Worm (Caenorhabditis elegans): Measurements from ENCODE around the gene ttr-48.

ttr-48 gene

ce11 chrX:3842398-3842896, at the start of gene ttr-48:
ttr-48 (minus strand) TSS chrX:3842448.
- TF ChIP-seq nhr-80 (tag; optimal IDR thresholded peaks at IDR 0.05) (peak; percentile 76), ets-4 (GFP tag; optimal IDR thresholded peaks at IDR 0.05) (no peak), cebp-1 (GFP tag; IDR thresholded peaks at IDR 0.05) (no peak), cebp-1 (tag; optimal IDR thresholded peaks at IDR 0.05) (peak; percentile 2), nhr-179 (tag; optimal IDR thresholded peaks at IDR 0.05) (no peak)

- TF ChIP-seq egrh-3 (GFP tag; IDR thresholded peaks at IDR 0.05) = peak; percentile 50; the same call in 1 of the 2 replicates
- no peak for TF ChIP-seq Y53F4B.3 (GFP tag; IDR thresholded peaks at IDR 0.05)
- no peak for TF ChIP-seq rpc-1 (optimal IDR thresholded peaks at IDR 0.05)
- TF ChIP-seq rpc-1 (tag; optimal IDR thresholded peaks at IDR 0.05) = no peak
- 0 out of 2 replicates have a peak, but pooled peaks have one; percentile 35 for TF ChIP-seq lir-1 (GFP tag; conservative IDR thresholded peaks at IDR 0.05)
- TF ChIP-seq madf-3 (GFP tag; IDR thresholded peaks at IDR 0.05) = no peak
- TF ChIP-seq nhr-120 (GFP tag; IDR thresholded peaks at IDR 0.05) = no peak
- peak; percentile 87 for TF ChIP-seq zfh-2 (GFP tag; conservative IDR thresholded peaks at IDR 0.05)
- no peak for TF ChIP-seq madf-6 (GFP tag; IDR thresholded peaks at IDR 0.05)
- TF ChIP-seq gei-17 (GFP tag; optimal IDR thresholded peaks at IDR 0.05) = no peak
Measured at ce11 chrX:3887595-3887994, 45.3 kb upstream of the ttr-48 start.

- no peak for TF ChIP-seq hlh-12 (tag; optimal IDR thresholded peaks at IDR 0.05)
- no peak for TF ChIP-seq nhr-27 (tag; optimal IDR thresholded peaks at IDR 0.05)
- TF ChIP-seq hmg-20 (GFP tag; IDR thresholded peaks at IDR 0.05) = no peak
- TF ChIP-seq egl-44 (GFP tag; IDR thresholded peaks at IDR 0.05) = no peak
- no peak for TF ChIP-seq nhr-90 (tag; optimal IDR thresholded peaks at IDR 0.05)
- no peak for TF ChIP-seq T07F8.4 (tag; optimal IDR thresholded peaks at IDR 0.05)
- no peak for TF ChIP-seq bed-1 (GFP tag; IDR thresholded peaks at IDR 0.05)
- TF ChIP-seq efl-1 (GFP tag; optimal IDR thresholded peaks at IDR 0.05) = no peak
- no peak for TF ChIP-seq hrde-1 (tag; optimal IDR thresholded peaks at IDR 0.05; ENCODE audit: borderline replicate concordance)
- TF ChIP-seq sea-2 (GFP tag; IDR thresholded peaks at IDR 0.05) = no peak
- no peak for TF ChIP-seq F57A8.1 (GFP tag; optimal IDR thresholded peaks at IDR 0.05)
Measured at ce11 chrX:3878233-3878632, 36.0 kb upstream of the ttr-48 start, which contains the start of gene F47F2.1. F47F2.1 (plus strand) TSS chrX:3878533.

- TF ChIP-seq egrh-3 (GFP tag; IDR thresholded peaks at IDR 0.05) = no peak
- no peak for TF ChIP-seq hmg-1.2 (GFP tag; IDR thresholded peaks at IDR 0.05)
- no peak for TF ChIP-seq pbrm-1 (GFP tag; IDR thresholded peaks at IDR 0.05)
- TF ChIP-seq let-607 (tag; optimal IDR thresholded peaks at IDR 0.05) = no peak
- no peak for TF ChIP-seq ztf-26 (tag; optimal IDR thresholded peaks at IDR 0.05)
- TF ChIP-seq let-526 (GFP tag; IDR thresholded peaks at IDR 0.05) = no peak
- no peak for TF ChIP-seq sea-2 (GFP tag; IDR thresholded peaks at IDR 0.05)
Measured at ce11 chrX:3875714-3876113, 33.5 kb upstream of the ttr-48 start.

ce11 chrX:3873445-3873844, 31.2 kb upstream of the ttr-48 start, which contains the start of gene lim-4:
lim-4 (minus strand) TSS chrX:3873545.
- no peak for TF ChIP-seq F33H1.4 (GFP tag; IDR thresholded peaks at IDR 0.05)
- no peak for TF ChIP-seq lag-1 (GFP tag; IDR thresholded peaks at IDR 0.05)
- no peak for TF ChIP-seq let-607 (tag; optimal IDR thresholded peaks at IDR 0.05)
- no peak for TF ChIP-seq lsl-1 (GFP tag; optimal IDR thresholded peaks at IDR 0.05)
- no peak for TF ChIP-seq madf-6 (GFP tag; IDR thresholded peaks at IDR 0.05)
- TF ChIP-seq athp-1 (tag; optimal IDR thresholded peaks at IDR 0.05) = no peak
- no peak for TF ChIP-seq snpc-1.3 (tag; optimal IDR thresholded peaks at IDR 0.05; ENCODE audit: insufficient read depth)
- no peak for TF ChIP-seq snpc-3.4 (tag; optimal IDR thresholded peaks at IDR 0.05)
